Fruit fly (Drosophila melanogaster) whole organism, embryonic: Measurements from ENCODE around the gene Chpf.

Experiments used
- Atf3 ChIP-seq: fragments of 200-800 bp; sonication (Bioruptor generic); optimal IDR thresholded peaks from 3 replicates; lab custom pipeline; 2016; ENCODE audit warnings: missing biosample characterization, missing genetic modification characterization
- BEAF-32 ChIP-seq: fragments of 200-800 bp; sonication (Bioruptor generic); optimal IDR thresholded peaks from 3 replicates; lab custom pipeline; 2017; ENCODE audit warnings: missing biosample characterization, missing genetic modification characterization, mild to moderate bottlenecking, moderate library complexity, missing genetic modification reagents
- Blimp-1 ChIP-seq: fragments of 200-800 bp; sonication (Bioruptor generic); optimal IDR thresholded peaks from 3 replicates; lab custom pipeline; 2018; ENCODE audit warnings: missing biosample characterization, missing genetic modification characterization, mild to moderate bottlenecking, moderate library complexity, missing genetic modification reagents
- CG10366 ChIP-seq: fragments of 200-800 bp; sonication (Bioruptor generic); IDR thresholded peaks from 2 replicates; pipeline ENCODE4 v1.3.6; 2022; ENCODE audit warnings: missing biosample characterization, missing genetic modification characterization
- CG11695 ChIP-seq: fragments of 200-800 bp; sonication (Bioruptor generic); IDR thresholded peaks from 3 replicates; pipeline ENCODE4 v1.3.6; 2022; ENCODE audit warnings: missing biosample characterization, missing genetic modification characterization
- CG12155 ChIP-seq: fragments of 200-800 bp; sonication (Bioruptor generic); optimal IDR thresholded peaks from 3 replicates; lab custom pipeline; 2016; ENCODE audit warnings: missing biosample characterization, missing genetic modification characterization
- CG1233 ChIP-seq: fragments of 200-800 bp; sonication (Bioruptor generic); optimal IDR thresholded peaks from 4 replicates; lab custom pipeline; 2018; ENCODE audit warnings: missing biosample characterization, mild to moderate bottlenecking, missing genetic modification characterization
- CG13296 ChIP-seq: fragments of 200-800 bp; sonication (Bioruptor generic); optimal IDR thresholded peaks from 3 replicates; lab custom pipeline; 2018; ENCODE audit warnings: missing biosample characterization, mild to moderate bottlenecking, missing genetic modification characterization
- CG1647 ChIP-seq: fragments of 200-800 bp; sonication (Bioruptor generic); optimal IDR thresholded peaks from 3 replicates; lab custom pipeline; 2016; ENCODE audit warnings: missing biosample characterization, missing genetic modification characterization
- CG16863 ChIP-seq: fragments of 200-800 bp; sonication (Bioruptor generic); optimal IDR thresholded peaks from 3 replicates; lab custom pipeline; 2016; ENCODE audit warnings: missing biosample characterization, missing genetic modification characterization
- CG17361 ChIP-seq: fragments of 200-800 bp; sonication (Bioruptor generic); IDR thresholded peaks from 3 replicates; pipeline ENCODE4 v1.3.6; 2022; ENCODE audit warnings: missing biosample characterization, missing genetic modification characterization
- CG17802 ChIP-seq: fragments of 200-800 bp; sonication (Bioruptor generic); optimal IDR thresholded peaks from 2 replicates; lab custom pipeline; 2018; ENCODE audit warnings: missing biosample characterization, mild to moderate bottlenecking, missing genetic modification characterization, moderate library complexity
- CG17829 ChIP-seq: fragments of 200-800 bp; optimal IDR thresholded peaks from 2 replicates; lab custom pipeline; 2019; ENCODE audit warnings: missing biosample characterization, mild to moderate bottlenecking, missing genetic modification characterization, moderate library complexity
- CG1792 ChIP-seq: fragments of 200-800 bp; sonication (Bioruptor generic); optimal IDR thresholded peaks from 2 replicates; lab custom pipeline; 2016; ENCODE audit warnings: missing biosample characterization, missing genetic modification characterization
- CG2199 ChIP-seq: fragments of 200-800 bp; sonication (Bioruptor generic); IDR thresholded peaks from 3 replicates; pipeline ENCODE4 v1.3.6; 2022; ENCODE audit warnings: missing biosample characterization, missing genetic modification characterization
- CG3163 ChIP-seq: fragments of 200-800 bp; sonication (Bioruptor generic); optimal IDR thresholded peaks from 3 replicates; lab custom pipeline; 2016; ENCODE audit warnings: missing biosample characterization, missing genetic modification characterization
- CG33213 ChIP-seq: fragments of 200-800 bp; sonication (Bioruptor generic); optimal IDR thresholded peaks from 3 replicates; lab custom pipeline; 2016; ENCODE audit warnings: missing biosample characterization, missing genetic modification characterization
- CG8765 ChIP-seq: fragments of 200-800 bp; sonication (Bioruptor generic); IDR thresholded peaks from 2 replicates; pipeline ENCODE4 v1.3.6; 2022; ENCODE audit warnings: missing biosample characterization, missing genetic modification characterization
- CG9876 ChIP-seq: fragments of 200-800 bp; sonication (Bioruptor generic); optimal IDR thresholded peaks from 2 replicates; lab custom pipeline; 2016; ENCODE audit warnings: missing biosample characterization, missing genetic modification characterization
- D19A ChIP-seq: fragments of 200-800 bp; optimal IDR thresholded peaks from 3 replicates; lab custom pipeline; 2019; ENCODE audit warnings: missing biosample characterization, mild to moderate bottlenecking, missing genetic modification characterization, moderate library complexity
- Dek ChIP-seq: fragments of 200-800 bp; sonication (Bioruptor generic); optimal IDR thresholded peaks from 3 replicates; lab custom pipeline; 2019; ENCODE audit warnings: missing biosample characterization, mild to moderate bottlenecking, missing genetic modification characterization, moderate library complexity
- Dip3 ChIP-seq: fragments of 200-800 bp; sonication (Bioruptor generic); optimal IDR thresholded peaks from 3 replicates; lab custom pipeline; 2016; ENCODE audit warnings: missing biosample characterization, missing genetic modification characterization
- Eip74EF ChIP-seq, 2 experiments: fragments of 200-800 bp in 1 of 2; fragments of >200 bp in 1 of 2; sonication (Bioruptor generic) in 1 of 2; optimal IDR thresholded peaks; 2 replicates each; lab custom pipeline; 2017 to 2019; ENCODE audit warnings: missing biosample characterization in 2 of 2, missing genetic modification characterization in 2 of 2, mild to moderate bottlenecking in 1 of 2, moderate library complexity in 1 of 2
- Ets65A ChIP-seq: fragments of 200-800 bp; sonication (Bioruptor generic); peaks from one replicate; lab custom pipeline; 2016; ENCODE audit warnings: missing biosample characterization, missing genetic modification characterization
- Hr51 ChIP-seq, 2 experiments: fragments of 200-800 bp; sonication (Bioruptor generic); optimal IDR thresholded peaks; 2 replicates in 1 of 2; 3 replicates in 1 of 2; lab custom pipeline; 2016 to 2018; ENCODE audit warnings: missing biosample characterization in 2 of 2, missing genetic modification characterization in 2 of 2, mild to moderate bottlenecking in 1 of 2, moderate library complexity in 1 of 2
- MTF-1 ChIP-seq: fragments of 200-800 bp; sonication (Bioruptor generic); optimal IDR thresholded peaks from 2 replicates; lab custom pipeline; 2018; ENCODE audit warnings: missing biosample characterization, mild to moderate bottlenecking, missing genetic modification characterization, borderline replicate concordance
- Myb ChIP-seq: fragments of 200-800 bp; sonication (Bioruptor generic); optimal IDR thresholded peaks from 2 replicates; lab custom pipeline; 2016; ENCODE audit warnings: missing biosample characterization, missing genetic modification characterization
- Poxn ChIP-seq: fragments of 200-800 bp; sonication (Bioruptor generic); IDR thresholded peaks from 2 replicates; pipeline ENCODE4 v1.3.6; 2022; ENCODE audit warnings: missing biosample characterization, missing genetic modification characterization
- Xrp1 ChIP-seq: fragments of 200-800 bp; sonication (Bioruptor generic); IDR thresholded peaks from 2 replicates; pipeline ENCODE4 v1.3.6; 2022; ENCODE audit warnings: missing biosample characterization, missing genetic modification characterization
- al ChIP-seq: fragments of 200-800 bp; sonication (Bioruptor generic); IDR thresholded peaks from 2 replicates; pipeline ENCODE4 v1.3.6; 2022; ENCODE audit warnings: missing biosample characterization, missing genetic modification characterization
- btn ChIP-seq: fragments of 200-800 bp; sonication (Bioruptor generic); optimal IDR thresholded peaks from 2 replicates; lab custom pipeline; 2016; ENCODE audit warnings: missing biosample characterization, missing genetic modification characterization
- chif ChIP-seq, 2 experiments: fragments of 200-800 bp; sonication (Bioruptor generic); optimal IDR thresholded peaks; 3 replicates each; lab custom pipeline; 2016; ENCODE audit warnings: missing biosample characterization in 2 of 2, missing genetic modification characterization in 2 of 2
- chn ChIP-seq: fragments of 200-800 bp; sonication (Bioruptor generic); optimal IDR thresholded peaks from 2 replicates; lab custom pipeline; 2016; ENCODE audit warnings: missing biosample characterization, missing genetic modification characterization
- corto ChIP-seq: fragments of 200-800 bp; sonication (Bioruptor generic); optimal IDR thresholded peaks from 2 replicates; lab custom pipeline; 2016; ENCODE audit warnings: missing biosample characterization, mild to moderate bottlenecking, missing genetic modification characterization, moderate library complexity
- dati ChIP-seq: fragments of 200-800 bp; sonication (Bioruptor generic); IDR thresholded peaks from 2 replicates; pipeline ENCODE4 v1.3.6; 2022; ENCODE audit warnings: missing biosample characterization, missing genetic modification characterization
- dm ChIP-seq: fragments of 200-800 bp; sonication (Bioruptor generic); optimal IDR thresholded peaks from 3 replicates; lab custom pipeline; 2016; ENCODE audit warnings: missing biosample characterization, missing genetic modification characterization
- dpn ChIP-seq, 2 experiments: fragments of 200-800 bp; sonication (Bioruptor generic); optimal IDR thresholded peaks; 3 replicates each; lab custom pipeline; 2016; ENCODE audit warnings: missing biosample characterization in 2 of 2, missing genetic modification characterization in 2 of 2
- dysf ChIP-seq: fragments of 200-800 bp; sonication (Bioruptor generic); IDR thresholded peaks from 3 replicates; pipeline ENCODE4 v1.3.6; 2022; ENCODE audit warnings: missing biosample characterization, missing genetic modification characterization
- ewg ChIP-seq: fragments of 200-800 bp; sonication (Bioruptor generic); optimal IDR thresholded peaks from 3 replicates; lab custom pipeline; 2017; ENCODE audit warnings: mild to moderate bottlenecking, missing biosample characterization, missing genetic modification reagents, missing genetic modification characterization
- lbe ChIP-seq: fragments of 200-800 bp; sonication (Bioruptor generic); optimal IDR thresholded peaks from 2 replicates; lab custom pipeline; 2016; ENCODE audit warnings: missing biosample characterization, mild to moderate bottlenecking, missing genetic modification characterization
- pfk ChIP-seq: fragments of 200-800 bp; sonication (Bioruptor generic); optimal IDR thresholded peaks from 2 replicates; lab custom pipeline; 2018; ENCODE audit warnings: missing biosample characterization, mild to moderate bottlenecking, missing genetic modification characterization, moderate library complexity
- phol ChIP-seq: fragments of 200-800 bp; sonication (Bioruptor generic); optimal IDR thresholded peaks from 3 replicates; lab custom pipeline; 2018; ENCODE audit warnings: missing biosample characterization, mild to moderate bottlenecking, missing genetic modification characterization, moderate library complexity
- run ChIP-seq: fragments of 200-800 bp; sonication (Bioruptor generic); optimal IDR thresholded peaks from 3 replicates; lab custom pipeline; 2018; ENCODE audit warnings: missing biosample characterization, mild to moderate bottlenecking, missing genetic modification characterization
- sens ChIP-seq: fragments of 200-800 bp; sonication (Bioruptor generic); peaks from one replicate; lab custom pipeline; 2016; ENCODE audit warnings: missing biosample characterization, missing genetic modification characterization
- shn ChIP-seq: fragments of 200-800 bp; sonication (Bioruptor generic); optimal IDR thresholded peaks from 3 replicates; lab custom pipeline; 2016; ENCODE audit warnings: missing biosample characterization, missing genetic modification characterization
- sim ChIP-seq: fragments of 200-800 bp; sonication (Bioruptor generic); IDR thresholded peaks from 2 replicates; pipeline ENCODE4 v1.3.6; 2022; ENCODE audit warnings: missing biosample characterization, missing genetic modification characterization
- slbo ChIP-seq: fragments of 200-800 bp; sonication (Bioruptor generic); IDR thresholded peaks from 2 replicates; pipeline ENCODE4 v1.3.6; 2022; ENCODE audit warnings: missing biosample characterization, missing genetic modification characterization
- trh ChIP-seq: fragments of 200-800 bp; sonication (Bioruptor generic); optimal IDR thresholded peaks from 2 replicates; lab custom pipeline; 2016; ENCODE audit warnings: missing biosample characterization, missing genetic modification characterization
- wdn ChIP-seq: fragments of 200-800 bp; sonication (Bioruptor generic); IDR thresholded peaks from 2 replicates; pipeline ENCODE4 v1.3.6; 2022; ENCODE audit warnings: missing biosample characterization, missing genetic modification characterization
- wek ChIP-seq: fragments of 200-800 bp; sonication (Bioruptor generic); optimal IDR thresholded peaks from 3 replicates; lab custom pipeline; 2018; ENCODE audit warnings: missing biosample characterization, mild to moderate bottlenecking, missing genetic modification characterization, moderate library complexity
- zf30C ChIP-seq: fragments of 200-800 bp; sonication (Bioruptor generic); optimal IDR thresholded peaks from 3 replicates; lab custom pipeline; 2018; ENCODE audit warnings: missing biosample characterization, mild to moderate bottlenecking, missing genetic modification characterization
- zfh1 ChIP-seq: fragments of 200-800 bp; sonication (Bioruptor generic); IDR thresholded peaks from 3 replicates; pipeline ENCODE4 v1.3.6; 2022; ENCODE audit warnings: missing biosample characterization, missing genetic modification characterization

The Chpf gene

dm6 chrX:13143100-13143499, 30.8 kb upstream of the Chpf start (continued):
- TF ChIP-seq CG3163 (GFP tag; lab: Kevin White, UChicago) (no peak), phol (tag; lab: Kevin White, UChicago) (peak; percentile 51), Atf3 (GFP tag; lab: Kevin White, UChicago) (no peak), CG8765 (no peak), CG17361 (GFP tag; lab: Robert Waterston, UW) (0 out of 3 replicates have a peak, but pooled peaks have one; percentile 36), chn (no peak), btn (GFP tag; lab: Kevin White, UChicago) (no peak), ewg (GFP tag; lab: Kevin White, UChicago) (no peak), CG9876 (GFP tag; lab: Kevin White, UChicago) (no peak), sens (peak; percentile 46), CG1233 (no peak), wek (GFP tag; lab: Kevin White, UChicago) (no peak), lbe (GFP tag; lab: Kevin White, UChicago) (no peak), CG11695 (GFP tag; lab: Robert Waterston, UW) (peak; percentile 52; the same call in 1 of the 3 replicates), MTF-1 (GFP tag; lab: Kevin White, UChicago) (no peak), Poxn (GFP tag; lab: Robert Waterston, UW) (no peak), shn (GFP tag; lab: Kevin White, UChicago) (no peak), sim (no peak; the same call in 1 of the 2 replicates), D19A (tag; lab: Kevin White, UChicago) (no peak), CG12155 (GFP tag; lab: Kevin White, UChicago) (no peak), run (peak; percentile 6), dysf (peak; percentile 46; the same call in 2 of the 3 replicates), CG13296 (peak; percentile 31), wdn (GFP tag; lab: Robert Waterston, UW) (no peak), dpn (GFP tag; optimal IDR thresholded peaks at IDR 0.05; lab: Kevin White, UChicago) (peak in 1 of 2 experiments; percentile 36), al (GFP tag; lab: Robert Waterston, UW) (no peak), CG16863 (no peak), dm (no peak), zfh1 (GFP tag; lab: Robert Waterston, UW) (0 out of 3 replicates have a peak, but pooled peaks have one; percentile 17), Eip74EF (GFP tag; optimal IDR thresholded peaks at IDR 0.05; lab: Kevin White, UChicago) (no peak), CG2199 (no peak), CG1792 (GFP tag; lab: Kevin White, UChicago) (no peak), zf30C (GFP tag; lab: Kevin White, UChicago) (no peak), Dip3 (GFP tag; lab: Kevin White, UChicago) (no peak), CG1647 (GFP tag; lab: Kevin White, UChicago) (no peak), dati (no peak), BEAF-32 (GFP tag; lab: Kevin White, UChicago) (no peak), trh (GFP tag; lab: Kevin White, UChicago) (no peak), Xrp1 (GFP tag; lab: Robert Waterston, UW) (peak; percentile 65; the same call in 1 of the 2 replicates), Myb (GFP tag; lab: Kevin White, UChicago) (no peak), CG17802 (tag; lab: Kevin White, UChicago) (no peak), Hr51 (GFP tag; optimal IDR thresholded peaks at IDR 0.05; lab: Kevin White, UChicago) (peak in 1 of 2 experiments; percentile 78), CG17829 (peak; percentile 20), Ets65A (GFP tag; lab: Kevin White, UChicago) (no peak), slbo (GFP tag; lab: Robert Waterston, UW) (peak; percentile 37), CG33213 (no peak), CG10366 (GFP tag; lab: Robert Waterston, UW) (peak; percentile 54), pfk (GFP tag; lab: Kevin White, UChicago) (no peak), corto (GFP tag; lab: Kevin White, UChicago) (no peak), Blimp-1 (GFP tag; lab: Kevin White, UChicago) (peak; percentile 28), Dek (tag; lab: Kevin White, UChicago) (no peak), chif (GFP tag; optimal IDR thresholded peaks at IDR 0.05; lab: Kevin White, UChicago) (no peak)
